Worm (Caenorhabditis elegans): ENCODE data around the gene Y26G10.4.

The Y26G10.4 gene

DNA sequence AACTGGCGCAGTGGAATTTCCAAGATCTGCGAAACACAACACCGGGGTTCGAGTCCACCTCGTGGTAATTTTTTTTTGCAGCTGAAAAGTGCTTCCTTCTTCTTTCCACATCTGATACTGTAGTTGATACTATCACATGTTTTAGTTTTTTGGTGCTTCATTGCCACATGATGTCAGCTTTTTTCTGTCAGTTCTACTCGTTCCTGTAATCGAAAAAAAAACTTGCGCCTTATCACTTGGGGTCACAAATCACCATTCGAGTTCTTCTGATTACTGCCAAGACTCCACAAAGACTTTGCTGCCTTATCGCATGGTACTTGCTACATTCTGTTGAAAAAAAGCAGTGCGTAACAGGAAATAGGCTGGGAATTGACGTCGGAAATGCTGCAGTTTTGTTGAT, 22.7 kb upstream of the Y26G10.4 start:
- TF ChIP-seq ztf-29 (GFP tag; IDR thresholded peaks at IDR 0.05) (no peak), med-1 (GFP tag; optimal IDR thresholded peaks at IDR 0.05; ENCODE audit: insufficient read depth) (no peak), klf-2 (GFP tag; conservative IDR thresholded peaks at IDR 0.05) (no peak), ztf-23 (GFP tag; IDR thresholded peaks at IDR 0.05) (no peak), cog-1 (tag; optimal IDR thresholded peaks at IDR 0.05) (no peak), ref-1 (GFP tag; conservative IDR thresholded peaks at IDR 0.05) (no peak), flt-1 (GFP tag; IDR thresholded peaks at IDR 0.05) (no peak), tab-1 (GFP tag; IDR thresholded peaks at IDR 0.05) (no peak), T22C8.4 (GFP tag; IDR thresholded peaks at IDR 0.05) (no peak)

DNA sequence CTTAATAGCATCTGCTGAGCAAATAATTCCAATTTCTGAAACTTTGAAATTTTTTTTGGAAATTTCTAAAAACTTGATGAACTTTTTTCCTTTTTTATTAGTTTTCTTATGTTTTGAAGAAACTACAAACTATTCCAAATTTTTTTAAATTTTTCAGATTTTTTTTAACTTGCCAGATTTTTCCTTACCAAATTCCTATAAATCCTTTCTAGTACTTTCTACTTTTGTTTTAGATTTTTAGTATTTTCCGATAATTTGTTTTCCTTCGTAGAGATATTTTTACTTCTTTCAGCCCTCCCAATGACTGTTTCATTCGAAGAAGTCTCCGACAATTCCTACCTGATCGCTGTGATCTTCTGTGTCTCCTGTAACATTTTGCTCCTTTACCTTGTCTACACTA, 19.6 kb upstream of the Y26G10.4 start, which contains the start of gene str-77:
Gene str-77, plus strand, starts transcription at position 301 of the 400 bp plus-strand sequence.
- TF ChIP-seq tab-1 (GFP tag; IDR thresholded peaks at IDR 0.05): no peak
- TF ChIP-seq flt-1 (GFP tag; IDR thresholded peaks at IDR 0.05): no peak
- TF ChIP-seq cog-1 (tag; optimal IDR thresholded peaks at IDR 0.05): no peak
- no peak for TF ChIP-seq klf-2 (GFP tag; conservative IDR thresholded peaks at IDR 0.05)
- TF ChIP-seq T22C8.4 (GFP tag; IDR thresholded peaks at IDR 0.05): no peak
- no peak for TF ChIP-seq ref-1 (GFP tag; conservative IDR thresholded peaks at IDR 0.05)
- TF ChIP-seq ztf-23 (GFP tag; IDR thresholded peaks at IDR 0.05): no peak
- TF ChIP-seq ztf-29 (GFP tag; IDR thresholded peaks at IDR 0.05): no peak
- TF ChIP-seq med-1 (GFP tag; optimal IDR thresholded peaks at IDR 0.05; ENCODE audit: insufficient read depth): no peak

DNA sequence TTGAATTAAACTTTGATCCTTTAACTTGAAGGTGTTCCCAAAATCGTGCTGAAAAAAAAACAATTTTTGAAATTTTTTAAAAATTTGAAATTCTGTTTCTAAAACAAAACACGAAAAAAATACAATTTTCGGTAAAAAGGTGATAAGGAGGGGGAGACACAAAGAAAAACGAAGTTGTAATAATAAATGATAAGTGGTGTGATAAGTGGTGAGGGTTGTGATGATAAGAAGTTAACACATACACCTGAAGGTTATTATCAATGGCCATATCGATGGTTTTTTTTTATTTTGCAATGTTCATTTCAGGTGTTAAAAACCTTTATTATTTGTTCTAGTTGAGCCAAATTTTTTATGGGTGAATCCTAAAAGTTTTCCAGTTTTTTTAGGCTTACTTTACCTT, 15.3 kb upstream of the Y26G10.4 start, which contains the start of gene twk-33:
Gene twk-33, minus strand, starts transcription at position 48 of the 400 bp plus-strand sequence.
- TF ChIP-seq T22C8.4 (GFP tag; IDR thresholded peaks at IDR 0.05) (no peak), klf-2 (GFP tag; conservative IDR thresholded peaks at IDR 0.05) (no peak), ztf-23 (GFP tag; IDR thresholded peaks at IDR 0.05) (no peak), flt-1 (GFP tag; IDR thresholded peaks at IDR 0.05) (no peak), tab-1 (GFP tag; IDR thresholded peaks at IDR 0.05) (no peak), ztf-29 (GFP tag; IDR thresholded peaks at IDR 0.05) (no peak), med-1 (GFP tag; optimal IDR thresholded peaks at IDR 0.05; ENCODE audit: insufficient read depth) (no peak), cog-1 (tag; optimal IDR thresholded peaks at IDR 0.05) (no peak), ref-1 (GFP tag; conservative IDR thresholded peaks at IDR 0.05) (no peak)

DNA sequence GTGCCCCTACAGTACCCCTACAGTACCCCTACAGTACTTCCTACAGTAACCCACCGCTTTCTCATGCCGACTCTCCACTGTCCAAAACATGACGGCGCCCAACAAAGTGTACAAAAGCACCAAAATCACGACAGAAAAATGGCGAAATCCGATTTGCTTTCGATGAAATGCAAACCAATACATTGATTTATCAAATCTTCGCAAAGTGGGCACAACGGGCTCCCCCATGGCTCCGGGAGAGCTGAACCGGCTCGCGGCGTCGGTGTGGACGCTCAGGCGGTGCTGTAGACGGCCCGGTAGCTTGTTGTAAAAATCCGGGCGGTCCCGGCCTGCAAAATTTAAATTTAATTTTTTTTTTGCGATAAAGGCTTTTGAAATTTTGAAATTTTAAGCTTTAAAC, 13.4 kb upstream of the Y26G10.4 start:
- TF ChIP-seq flt-1 (GFP tag; IDR thresholded peaks at IDR 0.05): no peak
- no peak for TF ChIP-seq tab-1 (GFP tag; IDR thresholded peaks at IDR 0.05)
- TF ChIP-seq ztf-29 (GFP tag; IDR thresholded peaks at IDR 0.05): no peak
- TF ChIP-seq med-1 (GFP tag; optimal IDR thresholded peaks at IDR 0.05; ENCODE audit: insufficient read depth): no peak
- TF ChIP-seq ztf-23 (GFP tag; IDR thresholded peaks at IDR 0.05): no peak
- TF ChIP-seq klf-2 (GFP tag; conservative IDR thresholded peaks at IDR 0.05): no peak
- TF ChIP-seq ref-1 (GFP tag; conservative IDR thresholded peaks at IDR 0.05): no peak
- TF ChIP-seq T22C8.4 (GFP tag; IDR thresholded peaks at IDR 0.05): no peak
- TF ChIP-seq cog-1 (tag; optimal IDR thresholded peaks at IDR 0.05): no peak

DNA sequence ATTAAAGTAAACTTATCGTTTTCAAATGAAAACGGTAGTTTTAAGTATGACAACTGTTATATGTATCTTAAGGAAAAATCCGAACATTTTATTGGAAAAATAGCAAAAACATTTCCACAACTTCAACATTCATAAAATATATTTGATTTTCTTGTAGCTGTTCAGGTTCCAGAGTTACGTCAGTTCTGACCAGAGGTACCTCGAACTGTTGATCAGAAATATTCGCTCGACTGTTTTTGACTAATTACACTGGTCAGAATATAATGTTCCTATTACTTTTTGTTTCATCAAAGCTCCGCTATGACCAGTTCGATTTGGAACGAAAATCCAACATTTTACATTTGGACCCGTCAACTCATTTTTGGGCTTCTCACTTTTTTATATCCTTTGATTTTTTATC, 8.0 kb upstream of the Y26G10.4 start, which contains the start of gene srh-31:
Gene srh-31, plus strand, starts transcription at position 301 of the 400 bp plus-strand sequence.
- TF ChIP-seq klf-2 (GFP tag; conservative IDR thresholded peaks at IDR 0.05): no peak
- TF ChIP-seq cog-1 (tag; optimal IDR thresholded peaks at IDR 0.05): no peak
- no peak for TF ChIP-seq flt-1 (GFP tag; IDR thresholded peaks at IDR 0.05)
- TF ChIP-seq tab-1 (GFP tag; IDR thresholded peaks at IDR 0.05): no peak
- TF ChIP-seq ref-1 (GFP tag; conservative IDR thresholded peaks at IDR 0.05): no peak
- no peak for TF ChIP-seq ztf-29 (GFP tag; IDR thresholded peaks at IDR 0.05)
- no peak for TF ChIP-seq med-1 (GFP tag; optimal IDR thresholded peaks at IDR 0.05; ENCODE audit: insufficient read depth)
- no peak for TF ChIP-seq ztf-23 (GFP tag; IDR thresholded peaks at IDR 0.05)
- no peak for TF ChIP-seq T22C8.4 (GFP tag; IDR thresholded peaks at IDR 0.05)

DNA sequence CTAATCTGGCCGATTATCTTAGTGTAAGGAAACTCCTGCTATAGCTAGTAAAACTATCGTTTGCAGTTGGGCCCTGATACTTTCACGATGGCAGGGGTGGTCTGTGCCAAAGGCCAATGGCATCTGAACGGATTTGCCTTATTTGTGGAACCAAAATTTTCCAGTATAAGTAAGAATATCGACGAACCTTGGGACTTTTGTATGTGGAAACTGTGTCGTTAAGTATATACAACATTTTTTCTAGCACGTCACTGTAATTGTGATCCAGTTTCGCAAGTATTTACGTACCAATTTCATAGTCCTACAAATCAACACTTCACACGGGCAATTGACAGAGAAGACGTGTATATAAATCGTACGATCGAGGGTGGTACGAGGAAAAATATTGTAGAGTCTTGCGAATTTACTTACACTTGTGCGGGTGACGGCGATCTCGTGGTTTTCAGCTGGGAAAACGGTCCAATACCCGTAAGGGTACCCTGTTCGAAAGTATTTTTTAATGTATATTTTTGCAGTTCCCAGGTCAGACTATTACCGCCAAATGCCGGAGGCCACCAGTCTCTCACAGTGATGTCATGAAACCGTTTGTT, 7.3 kb upstream of the Y26G10.4 start:
- no peak for TF ChIP-seq med-1 (GFP tag; optimal IDR thresholded peaks at IDR 0.05; ENCODE audit: insufficient read depth)
- TF ChIP-seq T22C8.4 (GFP tag; IDR thresholded peaks at IDR 0.05): no peak
- TF ChIP-seq klf-2 (GFP tag; conservative IDR thresholded peaks at IDR 0.05): no peak
- no peak for TF ChIP-seq ztf-23 (GFP tag; IDR thresholded peaks at IDR 0.05)
- no peak for TF ChIP-seq cog-1 (tag; optimal IDR thresholded peaks at IDR 0.05)
- TF ChIP-seq ref-1 (GFP tag; conservative IDR thresholded peaks at IDR 0.05): no peak
- TF ChIP-seq flt-1 (GFP tag; IDR thresholded peaks at IDR 0.05): no peak
- TF ChIP-seq tab-1 (GFP tag; IDR thresholded peaks at IDR 0.05): no peak
- TF ChIP-seq ztf-29 (GFP tag; IDR thresholded peaks at IDR 0.05): no peak

DNA sequence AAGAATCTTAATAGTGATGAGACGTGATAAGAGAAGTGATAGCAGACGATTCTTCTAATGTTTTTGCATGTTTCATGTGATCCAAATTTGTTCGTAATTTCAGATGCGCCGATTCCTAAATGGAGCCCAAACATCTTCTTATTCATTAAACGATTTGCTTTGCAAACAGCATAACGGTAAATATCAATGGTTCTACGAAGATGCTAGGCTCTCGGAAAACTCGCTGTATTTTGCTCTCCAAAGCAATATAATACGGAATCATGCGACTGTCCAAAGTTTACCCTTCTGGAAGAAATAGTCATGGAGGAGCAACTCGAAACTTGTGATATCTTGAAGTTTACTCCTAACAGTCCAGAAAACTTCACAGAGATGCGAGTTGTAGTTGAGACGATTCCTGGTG, 6.8 kb upstream of the Y26G10.4 start, which contains the start of gene W06D12.6:
Gene W06D12.6, plus strand, starts transcription at position 301 of the 400 bp plus-strand sequence.
- TF ChIP-seq ztf-23 (GFP tag; IDR thresholded peaks at IDR 0.05) (no peak), cog-1 (tag; optimal IDR thresholded peaks at IDR 0.05) (no peak), flt-1 (GFP tag; IDR thresholded peaks at IDR 0.05) (no peak), T22C8.4 (GFP tag; IDR thresholded peaks at IDR 0.05) (no peak), ztf-29 (GFP tag; IDR thresholded peaks at IDR 0.05) (no peak), klf-2 (GFP tag; conservative IDR thresholded peaks at IDR 0.05) (no peak), tab-1 (GFP tag; IDR thresholded peaks at IDR 0.05) (no peak), med-1 (GFP tag; optimal IDR thresholded peaks at IDR 0.05; ENCODE audit: insufficient read depth) (no peak), ref-1 (GFP tag; conservative IDR thresholded peaks at IDR 0.05) (no peak)

DNA sequence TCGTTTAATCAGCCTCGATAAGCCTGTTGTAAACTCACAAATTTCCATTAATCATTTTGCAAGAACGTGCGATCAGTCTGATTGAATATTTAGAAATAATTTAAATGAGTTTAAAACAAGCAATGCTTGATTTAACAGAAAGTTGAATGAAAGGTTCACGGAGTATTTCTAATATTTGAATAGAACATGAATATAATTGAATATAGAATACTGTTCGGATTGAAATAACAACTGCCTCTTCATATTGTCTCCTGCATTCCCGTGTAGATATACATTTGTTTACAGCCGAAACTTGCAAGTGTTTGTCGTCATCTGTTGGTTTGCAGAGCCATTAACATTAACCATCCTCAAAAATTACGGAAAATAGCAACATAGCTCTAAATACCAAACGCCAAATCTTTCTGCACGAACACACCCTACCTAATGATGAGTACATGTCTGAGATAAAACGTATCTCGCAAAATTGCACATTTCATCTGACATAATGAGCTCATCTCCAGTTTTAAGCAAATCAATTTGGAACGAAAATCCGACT, 1.8 kb upstream of the Y26G10.4 start, which contains the start of the genes Y26G10.5 and srh-32:
Gene Y26G10.5, minus strand, starts transcription at position 101 of the 535 bp plus-strand sequence.
Gene srh-32, plus strand, starts transcription at position 485 of the 535 bp plus-strand sequence.
- TF ChIP-seq flt-1 (GFP tag; IDR thresholded peaks at IDR 0.05): no peak
- no peak for TF ChIP-seq ztf-29 (GFP tag; IDR thresholded peaks at IDR 0.05)
- TF ChIP-seq klf-2 (GFP tag; conservative IDR thresholded peaks at IDR 0.05): no peak
- TF ChIP-seq ref-1 (GFP tag; conservative IDR thresholded peaks at IDR 0.05): no peak
- no peak for TF ChIP-seq tab-1 (GFP tag; IDR thresholded peaks at IDR 0.05)
- TF ChIP-seq T22C8.4 (GFP tag; IDR thresholded peaks at IDR 0.05): no peak
- TF ChIP-seq ztf-23 (GFP tag; IDR thresholded peaks at IDR 0.05): no peak
- TF ChIP-seq med-1 (GFP tag; optimal IDR thresholded peaks at IDR 0.05; ENCODE audit: insufficient read depth): no peak
- no peak for TF ChIP-seq cog-1 (tag; optimal IDR thresholded peaks at IDR 0.05)

DNA sequence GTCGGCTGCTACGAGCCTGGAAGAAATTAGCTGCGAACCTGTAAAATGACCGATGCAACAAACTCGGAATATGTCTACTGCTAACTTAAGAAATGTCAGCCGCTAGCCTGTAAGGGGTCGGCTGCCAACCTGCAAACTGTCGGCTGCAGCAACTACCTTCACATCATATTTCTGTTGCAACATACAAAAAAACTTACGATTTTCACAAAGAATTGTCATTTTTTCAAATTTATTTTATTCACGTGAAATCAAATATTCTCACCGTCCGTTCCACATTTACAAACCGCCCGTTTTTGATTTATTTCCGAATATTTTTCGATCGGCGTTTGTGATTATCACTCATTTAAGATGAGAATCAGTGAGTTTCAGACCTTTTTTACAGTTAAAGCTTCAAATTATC, 662 bp upstream of the Y26G10.4 start, which contains the start of gene Y26G10.6:
Gene Y26G10.6, plus strand, starts transcription at position 301 of the 400 bp plus-strand sequence.
- TF ChIP-seq ref-1 (GFP tag; conservative IDR thresholded peaks at IDR 0.05) (no peak), klf-2 (GFP tag; conservative IDR thresholded peaks at IDR 0.05) (no peak), med-1 (GFP tag; optimal IDR thresholded peaks at IDR 0.05; ENCODE audit: insufficient read depth) (no peak), flt-1 (GFP tag; IDR thresholded peaks at IDR 0.05) (no peak), tab-1 (GFP tag; IDR thresholded peaks at IDR 0.05) (no peak), ztf-23 (GFP tag; IDR thresholded peaks at IDR 0.05) (no peak), ztf-29 (GFP tag; IDR thresholded peaks at IDR 0.05) (no peak), cog-1 (tag; optimal IDR thresholded peaks at IDR 0.05) (no peak), T22C8.4 (GFP tag; IDR thresholded peaks at IDR 0.05) (no peak)

Measured in whole organism, midembryonic.